Worm (Caenorhabditis elegans): Measurements from ENCODE around the gene pdf-1.

DNA sequence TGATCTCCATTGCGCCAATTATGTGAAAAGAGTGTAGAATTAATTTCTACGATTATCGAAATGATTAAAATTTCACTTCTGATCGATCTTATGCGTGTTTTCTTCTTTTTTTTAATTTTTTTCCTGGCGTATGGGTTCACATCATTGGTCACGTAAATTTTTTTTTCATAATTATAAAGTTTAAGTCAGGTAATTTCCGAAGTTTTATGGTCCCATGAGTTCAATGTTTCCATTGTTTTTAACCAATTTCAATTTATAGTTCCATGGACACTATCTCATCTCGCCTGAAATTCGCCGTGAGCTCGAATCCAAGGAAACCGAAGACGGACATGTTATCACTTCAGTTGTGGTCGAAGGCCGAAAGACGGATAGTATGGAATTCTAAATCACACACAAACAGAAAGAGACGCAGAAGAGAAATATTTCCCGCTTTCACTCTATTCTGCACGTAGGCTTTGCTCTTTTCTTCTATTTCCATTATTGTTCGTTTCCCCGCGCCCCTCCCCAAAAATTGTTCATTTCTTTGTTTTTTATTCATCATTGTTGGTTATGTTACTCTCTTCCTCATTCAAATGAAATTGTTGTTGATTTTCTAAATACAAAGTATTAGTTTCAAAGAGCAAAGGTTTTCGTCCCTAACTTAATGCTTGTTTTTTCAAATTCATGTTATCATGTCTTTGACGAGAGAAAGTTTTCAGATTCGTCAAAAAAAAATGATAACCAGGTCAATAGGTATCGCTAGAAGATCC, 23.2 kb upstream of the pdf-1 start, which contains the start of the genes F57B9.8 and coq-2:
- TF ChIP-seq B0310.2 (tag; optimal IDR thresholded peaks at IDR 0.05) (no peak), ama-1 (optimal IDR thresholded peaks at IDR 0.05) (no peak), tbx-37 (GFP tag; conservative IDR thresholded peaks at IDR 0.05) (no peak), tbx-11 (GFP tag; IDR thresholded peaks at IDR 0.05) (no peak), scrt-1 (GFP tag; IDR thresholded peaks at IDR 0.05) (no peak), tra-4 (tag; optimal IDR thresholded peaks at IDR 0.05) (no peak), ceh-13 (GFP tag; optimal IDR thresholded peaks at IDR 0.05) (no peak), hnd-1 (tag; optimal IDR thresholded peaks at IDR 0.05) (no peak), sea-1 (GFP tag; conservative IDR thresholded peaks at IDR 0.05) (no peak)
